Fruit fly (Drosophila melanogaster) whole organism, pupa: ENCODE results near the gene Jon99Fi.

Experiments used
- CG10348 ChIP-seq: fragments of 200-800 bp; sonication (Bioruptor generic); IDR thresholded peaks from 2 replicates; pipeline ENCODE4 v1.3.6; 2022; ENCODE audit warnings: missing biosample characterization, missing genetic modification characterization
- CG12605 ChIP-seq: fragments of 200-800 bp; sonication (Bioruptor generic); IDR thresholded peaks from 2 replicates; pipeline ENCODE4 v1.3.6; 2022; ENCODE audit warnings: missing biosample characterization, missing genetic modification characterization
- CG13204 ChIP-seq: fragments of 200-800 bp; sonication (Bioruptor generic); optimal IDR thresholded peaks from 2 replicates; lab custom pipeline; 2018; ENCODE audit warnings: missing biosample characterization, mild to moderate bottlenecking, missing genetic modification characterization, moderate library complexity
- CG32121 ChIP-seq: fragments of 200-800 bp; sonication (Bioruptor generic); IDR thresholded peaks from 2 replicates; pipeline ENCODE4 v1.3.6; 2022; ENCODE audit warnings: missing biosample characterization, missing genetic modification characterization
- CG34367 ChIP-seq: fragments of 200-800 bp; sonication (Bioruptor generic); optimal IDR thresholded peaks from 2 replicates; lab custom pipeline; 2018; ENCODE audit warnings: missing biosample characterization, mild to moderate bottlenecking, missing genetic modification characterization
- CG4496 ChIP-seq: fragments of 200-800 bp; sonication (Bioruptor generic); IDR thresholded peaks from 3 replicates; pipeline ENCODE4 v1.3.6; 2022; ENCODE audit warnings: missing biosample characterization, missing genetic modification characterization
- CG8159 ChIP-seq: fragments of 200-800 bp; sonication (Bioruptor generic); optimal IDR thresholded peaks from 3 replicates; lab custom pipeline; 2018; ENCODE audit warnings: missing biosample characterization, mild to moderate bottlenecking, missing genetic modification characterization, moderate library complexity
- CG8301 ChIP-seq: fragments of 200-800 bp; sonication (Bioruptor generic); optimal IDR thresholded peaks from 2 replicates; lab custom pipeline; 2018; ENCODE audit warnings: missing biosample characterization, mild to moderate bottlenecking, missing genetic modification characterization
- EcR ChIP-seq: fragments of 200-800 bp; sonication (Bioruptor generic); optimal IDR thresholded peaks from 3 replicates; lab custom pipeline; 2019; ENCODE audit warnings: missing biosample characterization, missing genetic modification characterization, mild to moderate bottlenecking, moderate library complexity, missing genetic modification reagents
- Ets98B ChIP-seq: fragments of 200-800 bp; sonication (Bioruptor generic); IDR thresholded peaks from 2 replicates; pipeline ENCODE4 v1.3.6; 2022; ENCODE audit warnings: missing biosample characterization, missing genetic modification characterization
- gl ChIP-seq: fragments of 200-800 bp; sonication (Bioruptor generic); optimal IDR thresholded peaks from 2 replicates; lab custom pipeline; 2018; ENCODE audit warnings: missing biosample characterization, mild to moderate bottlenecking, missing genetic modification characterization
- rn ChIP-seq: fragments of 200-800 bp; sonication (Bioruptor generic); IDR thresholded peaks from 2 replicates; pipeline ENCODE4 v1.3.6; 2022; ENCODE audit warnings: missing biosample characterization, missing genetic modification characterization

DNA sequence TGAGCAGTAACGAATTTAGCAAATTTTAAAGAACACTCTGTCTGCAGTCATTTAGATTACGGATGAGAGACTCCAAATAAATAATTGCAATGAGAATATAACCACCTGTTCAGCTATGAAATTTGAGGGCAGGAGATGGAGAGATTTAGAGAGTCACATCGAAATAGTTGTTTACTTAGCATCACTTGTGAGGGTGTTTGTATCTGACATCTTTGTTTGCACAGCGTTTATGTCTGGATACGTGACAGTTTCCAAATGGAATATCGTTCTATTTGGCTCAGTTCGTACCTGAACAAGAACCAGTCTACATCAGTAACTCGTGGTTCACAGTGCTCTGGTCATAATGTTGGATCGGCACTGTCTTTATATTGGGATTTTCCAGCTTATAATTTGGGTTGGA is 1.0 kb downstream of the Jon99Fi start, which contains the start of gene PH4alphaSG2:
- TF ChIP-seq CG8301 (no peak), rn (GFP tag; lab: Robert Waterston, UW) (no peak), EcR (GFP tag; lab: Kevin White, UChicago) (no peak), CG34367 (tag; lab: Kevin White, UChicago) (no peak), gl (tag; lab: Kevin White, UChicago) (no peak), Ets98B (GFP tag; lab: Robert Waterston, UW) (no peak), CG13204 (GFP tag; lab: Kevin White, UChicago) (no peak), CG32121 (GFP tag; lab: Robert Waterston, UW) (no peak), CG12605 (GFP tag; lab: Robert Waterston, UW) (no peak), CG8159 (tag; lab: Kevin White, UChicago) (no peak), CG4496 (GFP tag; lab: Robert Waterston, UW) (no peak), CG10348 (no peak)
